Worm (Caenorhabditis elegans): ENCODE results near the gene C03B1.5.

The C03B1.5 gene

ce11 chrX:6350016-6350415 is 5.4 kb upstream of the C03B1.5 start, which contains the start of gene C03B1.6:
TSS of gene C03B1.6 (plus strand) at chrX:6350316.
- TF ChIP-seq M03D4.4 (tag; optimal IDR thresholded peaks at IDR 0.05) (no peak), ceh-39 (tag; optimal IDR thresholded peaks at IDR 0.05) (no peak), elt-1 (tag; optimal IDR thresholded peaks at IDR 0.05; ENCODE audit: borderline replicate concordance, insufficient read depth) (no peak), flh-1 (GFP tag; optimal IDR thresholded peaks at IDR 0.05) (no peak), ces-1 (GFP tag; optimal IDR thresholded peaks at IDR 0.05) (no peak), mab-5 (tag; optimal IDR thresholded peaks at IDR 0.05) (no peak)

ce11 chrX:6353763-6354162 is 1.6 kb upstream of the C03B1.5 start:
- TF ChIP-seq ztf-11 (tag; optimal IDR thresholded peaks at IDR 0.05) (no peak), drap-1 (GFP tag; optimal IDR thresholded peaks at IDR 0.05) (no peak), snpc-4 (tag; optimal IDR thresholded peaks at IDR 0.05) (no peak), tbx-8 (GFP tag; optimal IDR thresholded peaks at IDR 0.05) (no peak)

ce11 chrX:6357772-6358171 is 2.4 kb downstream of the C03B1.5 start, which contains the start of gene C03B1.10:
TSS of gene C03B1.10 (minus strand) at chrX:6357872.
- TF ChIP-seq ceh-43 (GFP tag; optimal IDR thresholded peaks at IDR 0.05) (no peak), ceh-39 (tag; optimal IDR thresholded peaks at IDR 0.05) (no peak), sptf-1 (tag; optimal IDR thresholded peaks at IDR 0.05) (no peak), snpc-4 (tag; optimal IDR thresholded peaks at IDR 0.05) (no peak), sem-2 (GFP tag; optimal IDR thresholded peaks at IDR 0.05) (no peak), bed-3 (GFP tag; optimal IDR thresholded peaks at IDR 0.05) (no peak), ztf-11 (tag; optimal IDR thresholded peaks at IDR 0.05) (no peak), unc-62 (GFP tag; optimal IDR thresholded peaks at IDR 0.05) (no peak), blmp-1 (tag; optimal IDR thresholded peaks at IDR 0.05) (no peak), nhr-76 (tag; optimal IDR thresholded peaks at IDR 0.05) (no peak), mls-2 (tag; optimal IDR thresholded peaks at IDR 0.05) (no peak), lin-13 (tag; optimal IDR thresholded peaks at IDR 0.05) (no peak), M03D4.4 (tag; optimal IDR thresholded peaks at IDR 0.05) (no peak), mep-1 (tag; optimal IDR thresholded peaks at IDR 0.05) (no peak), nhr-28 (tag; optimal IDR thresholded peaks at IDR 0.05) (no peak), lsy-2 (tag; optimal IDR thresholded peaks at IDR 0.05) (no peak), nhr-12 (tag; optimal IDR thresholded peaks at IDR 0.05) (no peak)

ce11 chrX:6360077-6360476 is 4.7 kb downstream of the C03B1.5 start:
- TF ChIP-seq tbx-8 (GFP tag; optimal IDR thresholded peaks at IDR 0.05): no peak
- no peak for TF ChIP-seq unc-62 (GFP tag; optimal IDR thresholded peaks at IDR 0.05)
- no peak for TF ChIP-seq mab-5 (tag; optimal IDR thresholded peaks at IDR 0.05)
- no peak for TF ChIP-seq flh-1 (GFP tag; optimal IDR thresholded peaks at IDR 0.05)
- TF ChIP-seq unc-39 (tag; optimal IDR thresholded peaks at IDR 0.05): no peak
- no peak for TF ChIP-seq snpc-4 (tag; optimal IDR thresholded peaks at IDR 0.05)
- no peak for TF ChIP-seq ztf-11 (tag; optimal IDR thresholded peaks at IDR 0.05)
- no peak for TF ChIP-seq lin-32 (GFP tag; optimal IDR thresholded peaks at IDR 0.05)
- TF ChIP-seq nhr-12 (tag; optimal IDR thresholded peaks at IDR 0.05): no peak
- no peak for TF ChIP-seq bed-3 (GFP tag; optimal IDR thresholded peaks at IDR 0.05)
- no peak for TF ChIP-seq blmp-1 (tag; optimal IDR thresholded peaks at IDR 0.05)
- no peak for TF ChIP-seq cnd-1 (tag; optimal IDR thresholded peaks at IDR 0.05)
- no peak for TF ChIP-seq elt-1 (tag; optimal IDR thresholded peaks at IDR 0.05; ENCODE audit: borderline replicate concordance, insufficient read depth)
- TF ChIP-seq nhr-28 (tag; optimal IDR thresholded peaks at IDR 0.05): no peak

- TF ChIP-seq ceh-43 (GFP tag; optimal IDR thresholded peaks at IDR 0.05) (no peak), zip-8 (tag; optimal IDR thresholded peaks at IDR 0.05) (no peak), drap-1 (GFP tag; optimal IDR thresholded peaks at IDR 0.05) (no peak), blmp-1 (tag; optimal IDR thresholded peaks at IDR 0.05) (no peak), nhr-2 (tag; optimal IDR thresholded peaks at IDR 0.05) (no peak), flh-1 (GFP tag; optimal IDR thresholded peaks at IDR 0.05) (no peak), mab-5 (tag; optimal IDR thresholded peaks at IDR 0.05) (no peak), nhr-12 (tag; optimal IDR thresholded peaks at IDR 0.05) (no peak), lsy-2 (tag; optimal IDR thresholded peaks at IDR 0.05) (no peak), mep-1 (tag; optimal IDR thresholded peaks at IDR 0.05) (no peak), M03D4.4 (tag; optimal IDR thresholded peaks at IDR 0.05) (no peak), ceh-83 (GFP tag; optimal IDR thresholded peaks at IDR 0.05) (no peak), nhr-237 (tag; optimal IDR thresholded peaks at IDR 0.05) (no peak), nhr-28 (tag; optimal IDR thresholded peaks at IDR 0.05) (no peak), sem-2 (GFP tag; optimal IDR thresholded peaks at IDR 0.05) (no peak), lin-32 (GFP tag; optimal IDR thresholded peaks at IDR 0.05) (no peak), elt-1 (tag; optimal IDR thresholded peaks at IDR 0.05; ENCODE audit: borderline replicate concordance, insufficient read depth) (no peak), nhr-76 (tag; optimal IDR thresholded peaks at IDR 0.05) (no peak), ztf-11 (tag; optimal IDR thresholded peaks at IDR 0.05) (no peak)
Measured at ce11 chrX:6360658-6361057, 5.3 kb downstream of the C03B1.5 start, which contains the start of gene C03B1.14. TSS of gene C03B1.14 (minus strand) at chrX:6360758.
